Worm (Caenorhabditis elegans) whole organism, L2 larva: ENCODE data around the gene C45B11.5.

ENCODE experiments used
- Y55F3AM.14 ChIP-seq: fragments of 200-800 bp; sonication (Bioruptor generic); optimal IDR thresholded peaks from 2 replicates; lab custom pipeline; 2018; ENCODE audit warnings: mild to moderate bottlenecking, missing genetic modification characterization, missing compliant biosample characterization
- ZK546.5 ChIP-seq: sonication (generic microtip); optimal IDR thresholded peaks from 2 replicates; lab custom pipeline; 2017; ENCODE audit warnings: missing biosample characterization, missing genetic modification characterization
- crh-2 ChIP-seq: sonication (generic microtip); optimal IDR thresholded peaks from 2 replicates; lab custom pipeline; 2017; ENCODE audit warnings: missing biosample characterization, missing genetic modification characterization
- lsy-2 ChIP-seq, 2 experiments: fragments of 150-350 bp in 1 of 2; sonication (generic microtip) in 1 of 2; optimal IDR thresholded peaks; 2 replicates each; lab custom pipeline; 2014 to 2017; ENCODE audit warnings: missing biosample characterization in 2 of 2, missing genetic modification characterization in 2 of 2
- nhr-21 ChIP-seq: fragments of 150-350 bp; optimal IDR thresholded peaks from 2 replicates; lab custom pipeline; 2014; ENCODE audit warnings: missing biosample characterization, missing genetic modification characterization
- nhr-237 ChIP-seq: fragments of 150-350 bp; optimal IDR thresholded peaks from 2 replicates; lab custom pipeline; 2014; ENCODE audit warnings: missing biosample characterization, missing genetic modification characterization
- nhr-25 ChIP-seq: fragments of 150-350 bp; sonication (generic microtip); optimal IDR thresholded peaks from 3 replicates; lab custom pipeline; 2014; ENCODE audit warnings: missing biosample characterization, missing genetic modification characterization
- nhr-6 ChIP-seq: fragments of 150-350 bp; optimal IDR thresholded peaks from 2 replicates; lab custom pipeline; 2014; ENCODE audit warnings: missing biosample characterization, missing genetic modification characterization
- peb-1 ChIP-seq: fragments of 150-350 bp; optimal IDR thresholded peaks from 2 replicates; lab custom pipeline; 2014; ENCODE audit warnings: missing biosample characterization, missing genetic modification characterization
- zag-1 ChIP-seq: fragments of 150-350 bp; optimal IDR thresholded peaks from 2 replicates; lab custom pipeline; 2014; ENCODE audit warnings: missing biosample characterization, missing genetic modification characterization
- ztf-11 ChIP-seq: sonication (generic microtip); optimal IDR thresholded peaks from 2 replicates; lab custom pipeline; 2017; ENCODE audit warnings: missing biosample characterization, missing genetic modification characterization
- ztf-4 ChIP-seq: fragments of 150-350 bp; optimal IDR thresholded peaks from 2 replicates; lab custom pipeline; 2014; ENCODE audit warnings: missing biosample characterization, missing genetic modification characterization

DNA sequence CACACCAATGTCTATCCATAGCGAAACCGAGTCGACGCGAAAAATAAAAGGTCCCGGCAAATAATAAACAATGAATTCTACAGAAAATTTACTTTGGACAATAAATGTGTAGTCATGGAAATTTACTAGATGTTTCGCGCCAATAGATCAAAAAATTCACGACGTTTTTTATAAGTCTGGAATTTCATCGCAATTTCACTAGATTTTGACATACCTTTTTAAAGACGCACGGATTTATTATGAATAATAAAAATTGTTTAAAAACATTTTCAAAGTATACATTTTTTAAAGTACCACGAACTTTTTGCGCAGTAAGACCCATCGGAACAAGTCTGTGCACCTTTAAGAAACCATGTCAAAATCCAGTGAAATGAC, 34.4 kb downstream of the C45B11.5 start:
- TF ChIP-seq nhr-21 (tag; lab: Kevin White, UChicago): no peak
- no peak for TF ChIP-seq nhr-6 (tag; lab: Kevin White, UChicago)
- TF ChIP-seq crh-2 (tag; lab: Kevin White, UChicago): no peak
- TF ChIP-seq ZK546.5: no peak
- no peak for TF ChIP-seq Y55F3AM.14 (GFP tag; lab: Kevin White, UChicago)
- no peak for TF ChIP-seq zag-1 (tag; lab: Kevin White, UChicago)
- TF ChIP-seq nhr-237 (tag; lab: Kevin White, UChicago): no peak
- TF ChIP-seq lsy-2 (tag; optimal IDR thresholded peaks at IDR 0.05; lab: Kevin White, UChicago): no peak
- no peak for TF ChIP-seq ztf-11
- no peak for TF ChIP-seq peb-1 (tag; lab: Kevin White, UChicago)
- no peak for TF ChIP-seq ztf-4
- TF ChIP-seq nhr-25: no peak
